Worm (Caenorhabditis elegans) whole organism, late embryonic: ENCODE measurements around the gene nhr-219.

Experiments used
- hlh-6 ChIP-seq: sonication (generic microtip); optimal IDR thresholded peaks from 2 replicates; lab custom pipeline; 2016; ENCODE audit warnings: missing genotype, missing genetic modification characterization, missing compliant biosample characterization
- lin-11 ChIP-seq: fragments of 200-800 bp; sonication (Bioruptor generic); optimal IDR thresholded peaks from 2 replicates; lab custom pipeline; 2018; ENCODE audit warnings: mild to moderate bottlenecking, missing genetic modification characterization, missing compliant biosample characterization

DNA sequence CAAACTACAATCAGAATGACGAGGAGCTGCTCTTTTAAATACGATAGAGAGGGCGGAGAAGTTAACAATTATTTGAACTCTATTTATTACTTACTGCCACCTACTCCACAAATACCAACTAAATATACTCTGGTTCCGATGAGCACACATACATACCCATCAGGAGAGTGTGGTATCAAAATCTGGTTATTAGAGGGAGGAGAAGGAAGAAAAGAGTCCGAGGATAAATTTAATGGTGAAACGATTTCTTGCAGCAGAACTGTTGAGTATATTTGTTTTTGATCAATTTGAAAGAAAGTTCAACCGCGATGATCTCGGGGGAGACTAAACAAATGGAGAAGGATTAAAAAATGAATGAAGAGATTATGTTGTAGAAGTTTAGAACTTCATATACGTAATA lies 37.0 kb downstream of the nhr-219 start, which contains the start of gene H14N18.4:
- no peak for TF ChIP-seq hlh-6 (tag; lab: Kevin White, UChicago)
- TF ChIP-seq lin-11 (tag; lab: Kevin White, UChicago), result no peak
